Worm (Caenorhabditis elegans) whole organism, L4/young adult: ENCODE data around the gene F10G7.9.

Experiments
- W03F9.2 ChIP-seq: fragments of 150-350 bp; optimal IDR thresholded peaks from 2 replicates; lab custom pipeline; 2014; ENCODE audit warnings: missing biosample characterization, missing genetic modification characterization
- dao-5 ChIP-seq: sonication (generic microtip); optimal IDR thresholded peaks from 2 replicates; lab custom pipeline; 2016; ENCODE audit warnings: missing genotype, missing genetic modification characterization, moderate library complexity, missing compliant biosample characterization
- him-1 ChIP-seq: sonication (generic microtip); optimal IDR thresholded peaks from 2 replicates; lab custom pipeline; 2016; ENCODE audit warnings: missing genotype, missing genetic modification reagents, missing genetic modification characterization, missing compliant biosample characterization

F10G7.9 gene

ce11 chrII:4734477-4734876, 28.2 kb upstream of the F10G7.9 start:
- TF ChIP-seq dao-5 (tag; lab: Kevin White, UChicago) (no peak), W03F9.2 (tag; lab: Kevin White, UChicago) (no peak)

- TF ChIP-seq W03F9.2 (tag; lab: Kevin White, UChicago), result no peak
- TF ChIP-seq him-1 (tag; lab: Kevin White, UChicago), result no peak
- no peak for TF ChIP-seq dao-5 (tag; lab: Kevin White, UChicago)
These were observed 27.6 kb upstream of the F10G7.9 start, which contains the start of gene F41C3.11 for ce11 chrII:4733848-4734247. F41C3.11 (minus strand) TSS chrII:4733948.

ce11 chrII:4729733-4730132, 23.4 kb upstream of the F10G7.9 start, which contains the start of gene F41C3.7:
F41C3.7 (plus strand) TSS chrII:4730033.
- TF ChIP-seq him-1 (tag; lab: Kevin White, UChicago) (no peak), dao-5 (tag; lab: Kevin White, UChicago) (no peak), W03F9.2 (tag; lab: Kevin White, UChicago) (no peak)

ce11 chrII:4728687-4729086, 22.4 kb upstream of the F10G7.9 start:
- TF ChIP-seq W03F9.2 (tag; lab: Kevin White, UChicago), result peak; percentile 29
- TF ChIP-seq dao-5 (tag; lab: Kevin White, UChicago), result no peak
- no peak for TF ChIP-seq him-1 (tag; lab: Kevin White, UChicago)

- TF ChIP-seq him-1 (tag; lab: Kevin White, UChicago) (no peak), W03F9.2 (tag; lab: Kevin White, UChicago) (no peak), dao-5 (tag; lab: Kevin White, UChicago) (no peak)
These were observed 21.5 kb upstream of the F10G7.9 start, which contains the start of gene ttr-41 for ce11 chrII:4727769-4728168. ttr-41 (minus strand) TSS chrII:4727869.

ce11 chrII:4726750-4727384, 20.6 kb upstream of the F10G7.9 start:
- TF ChIP-seq W03F9.2 (tag; lab: Kevin White, UChicago) (no peak), him-1 (tag; lab: Kevin White, UChicago) (no peak), dao-5 (tag; lab: Kevin White, UChicago) (no peak)

- TF ChIP-seq W03F9.2 (tag; lab: Kevin White, UChicago) (peak; percentile 54), dao-5 (tag; lab: Kevin White, UChicago) (no peak), him-1 (tag; lab: Kevin White, UChicago) (no peak)
These were observed 19.8 kb upstream of the F10G7.9 start, which contains the start of gene F10G7.10 for ce11 chrII:4726120-4726519. F10G7.10 (minus strand) TSS chrII:4726264.

ce11 chrII:4715676-4716075, 9.4 kb upstream of the F10G7.9 start, which contains the start of gene F41C3.8:
F41C3.8 (plus strand) TSS chrII:4716046.
- TF ChIP-seq dao-5 (tag; lab: Kevin White, UChicago) (no peak), him-1 (tag; lab: Kevin White, UChicago) (no peak), W03F9.2 (tag; lab: Kevin White, UChicago) (no peak)

ce11 chrII:4710813-4711212, 4.5 kb upstream of the F10G7.9 start:
- TF ChIP-seq W03F9.2 (tag; lab: Kevin White, UChicago) (no peak), him-1 (tag; lab: Kevin White, UChicago) (no peak), dao-5 (tag; lab: Kevin White, UChicago) (no peak)

ce11 chrII:4710120-4710519, 3.8 kb upstream of the F10G7.9 start, which contains the start of gene tag-151:
tag-151 (plus strand) TSS chrII:4710277.
- TF ChIP-seq dao-5 (tag; lab: Kevin White, UChicago), result no peak
- no peak for TF ChIP-seq W03F9.2 (tag; lab: Kevin White, UChicago)
- TF ChIP-seq him-1 (tag; lab: Kevin White, UChicago), result no peak

ce11 chrII:4703011-4703410, 3.3 kb downstream of the F10G7.9 start:
- TF ChIP-seq dao-5 (tag; lab: Kevin White, UChicago), result no peak
- no peak for TF ChIP-seq him-1 (tag; lab: Kevin White, UChicago)
- TF ChIP-seq W03F9.2 (tag; lab: Kevin White, UChicago), result no peak

ce11 chrII:4701482-4702119, 4.7 kb downstream of the F10G7.9 start, which contains the start of gene unc-85:
unc-85 (plus strand) TSS chrII:4702069.
- peak; percentile 34 for TF ChIP-seq him-1 (tag; lab: Kevin White, UChicago)
- TF ChIP-seq W03F9.2 (tag; lab: Kevin White, UChicago), result peak; percentile 8

- TF ChIP-seq W03F9.2 (tag; lab: Kevin White, UChicago), result peak; percentile 61
- no peak for TF ChIP-seq dao-5 (tag; lab: Kevin White, UChicago)
- TF ChIP-seq him-1 (tag; lab: Kevin White, UChicago), result no peak
These were observed 8.0 kb downstream of the F10G7.9 start, which contains the start of the genes rpn-5 and scc-1 for ce11 chrII:4698266-4698771. rpn-5 (minus strand) TSS chrII:4698427. scc-1 (plus strand) TSS chrII:4698721.
